Worm (Caenorhabditis elegans): ENCODE measurements around the gene srt-17.

srt-17 gene

ce11 chrV:609671-610070 lies 15.2 kb downstream of the srt-17 start, which contains the start of gene srlf-36:
Gene srlf-36 (minus strand): TSS chrV:609771.
- no peak for TF ChIP-seq chd-7 (tag; optimal IDR thresholded peaks at IDR 0.05)

DNA sequence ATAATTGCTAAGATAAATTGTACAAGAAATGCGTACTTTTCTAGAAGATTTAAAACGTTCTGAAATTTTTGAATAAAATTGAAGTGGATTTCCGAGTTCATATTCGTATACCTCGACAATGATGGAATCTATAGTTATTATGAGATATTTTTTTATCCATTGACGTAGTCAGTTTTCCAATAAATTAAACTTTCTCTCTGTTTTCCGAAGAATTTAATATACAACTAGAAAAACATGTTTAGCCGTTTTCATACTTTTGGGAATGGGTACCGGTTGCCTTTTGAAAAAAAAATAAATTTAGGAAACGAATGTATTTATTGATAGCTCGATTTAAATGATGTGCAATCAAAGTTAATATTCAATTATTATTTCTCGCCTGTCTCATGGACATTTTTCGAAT lies 16.0 kb downstream of the srt-17 start, which contains the start of gene srw-109:
TSS of gene srw-109 (minus strand) at position 101 of the 400 bp plus-strand sequence.
- no peak for TF ChIP-seq mes-4 (tag; optimal IDR thresholded peaks at IDR 0.05)
- no peak for TF ChIP-seq madf-3 (GFP tag; IDR thresholded peaks at IDR 0.05)
- TF ChIP-seq lag-1 (GFP tag; IDR thresholded peaks at IDR 0.05), result no peak
- no peak for TF ChIP-seq akir-1 (GFP tag; optimal IDR thresholded peaks at IDR 0.05)
- TF ChIP-seq ztf-28 (GFP tag; IDR thresholded peaks at IDR 0.05), result no peak
- no peak for TF ChIP-seq dpff-1 (tag; optimal IDR thresholded peaks at IDR 0.05)
- TF ChIP-seq F55B11.4 (tag; optimal IDR thresholded peaks at IDR 0.05; ENCODE audit: borderline replicate concordance, insufficient read depth), result no peak
- no peak for TF ChIP-seq F57A8.1 (GFP tag; optimal IDR thresholded peaks at IDR 0.05)
- no peak for TF ChIP-seq rcor-1 (GFP tag; IDR thresholded peaks at IDR 0.05)
- TF ChIP-seq F49E8.2 (tag; optimal IDR thresholded peaks at IDR 0.05; ENCODE audit: insufficient read depth), result no peak
- no peak for TF ChIP-seq ztf-6 (GFP tag; IDR thresholded peaks at IDR 0.05)
- TF ChIP-seq T07F8.4 (tag; optimal IDR thresholded peaks at IDR 0.05), result no peak
- TF ChIP-seq chd-7 (tag; optimal IDR thresholded peaks at IDR 0.05), result no peak
- no peak for TF ChIP-seq bed-1 (GFP tag; IDR thresholded peaks at IDR 0.05)
- no peak for TF ChIP-seq lin-35 (GFP tag; optimal IDR thresholded peaks at IDR 0.05)

DNA sequence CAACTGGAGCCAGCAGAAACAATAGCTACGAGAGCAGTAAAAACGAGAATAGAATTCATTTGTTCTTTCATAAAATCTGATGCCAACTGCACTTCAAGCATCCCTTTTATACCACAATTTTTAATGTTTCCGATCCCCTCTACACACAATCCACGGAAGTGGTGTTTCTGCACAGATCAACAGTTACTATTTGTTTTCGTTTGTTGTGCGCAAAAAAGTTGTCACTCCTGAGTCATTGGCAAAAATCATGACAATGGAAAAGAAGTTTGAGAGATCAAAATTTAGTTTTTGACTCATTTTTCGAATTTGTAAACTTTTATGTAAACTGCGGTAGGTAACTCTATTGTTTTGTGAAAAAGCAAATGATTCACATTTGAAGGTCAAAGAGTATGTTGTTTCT lies 20.7 kb downstream of the srt-17 start, which contains the start of gene srlf-37:
TSS of gene srlf-37 (minus strand) at position 101 of the 400 bp plus-strand sequence.
- no peak for TF ChIP-seq ets-4 (GFP tag; optimal IDR thresholded peaks at IDR 0.05)
- no peak for TF ChIP-seq C17E4.6 (GFP tag; IDR thresholded peaks at IDR 0.05)
- no peak for TF ChIP-seq Y53G8AR.9 (GFP tag; conservative IDR thresholded peaks at IDR 0.05)
- TF ChIP-seq die-1 (tag; optimal IDR thresholded peaks at IDR 0.05), result no peak
- no peak for TF ChIP-seq mxl-1 (tag; optimal IDR thresholded peaks at IDR 0.05)
- TF ChIP-seq mel-28 (tag; optimal IDR thresholded peaks at IDR 0.05; ENCODE audit: borderline replicate concordance), result no peak
- no peak for TF ChIP-seq ceh-100 (GFP tag; IDR thresholded peaks at IDR 0.05)
- TF ChIP-seq tlf-1 (GFP tag; optimal IDR thresholded peaks at IDR 0.05), result no peak
- no peak for TF ChIP-seq xnd-1 (tag; optimal IDR thresholded peaks at IDR 0.05)
- no peak for TF ChIP-seq C06A6.2 (GFP tag; conservative IDR thresholded peaks at IDR 0.05)
- TF ChIP-seq egl-18 (GFP tag; IDR thresholded peaks at IDR 0.05), result no peak
- TF ChIP-seq ztf-22 (GFP tag; optimal IDR thresholded peaks at IDR 0.05), result no peak
- no peak for TF ChIP-seq F49E8.2 (tag; optimal IDR thresholded peaks at IDR 0.05; ENCODE audit: insufficient read depth)
- TF ChIP-seq B0336.3 (GFP tag; IDR thresholded peaks at IDR 0.05), result no peak
- no peak for TF ChIP-seq zfh-2 (GFP tag; conservative IDR thresholded peaks at IDR 0.05)

- no peak for TF ChIP-seq F23B12.7 (tag; optimal IDR thresholded peaks at IDR 0.05; ENCODE audit: insufficient read depth)
- TF ChIP-seq ztf-18 (tag; optimal IDR thresholded peaks at IDR 0.05), result no peak
- no peak for TF ChIP-seq egl-44 (GFP tag; IDR thresholded peaks at IDR 0.05)
- no peak for TF ChIP-seq egl-18 (GFP tag; IDR thresholded peaks at IDR 0.05)
- no peak for TF ChIP-seq dpl-1 (GFP tag; optimal IDR thresholded peaks at IDR 0.05)
- no peak for TF ChIP-seq egrh-3 (GFP tag; IDR thresholded peaks at IDR 0.05)
- TF ChIP-seq nfya-2 (GFP tag; IDR thresholded peaks at IDR 0.05), result no peak
- no peak for TF ChIP-seq nhr-27 (tag; optimal IDR thresholded peaks at IDR 0.05)
- TF ChIP-seq dox-1 (GFP tag; IDR thresholded peaks at IDR 0.05), result no peak
- no peak for TF ChIP-seq Y79H2A.3 (GFP tag; conservative IDR thresholded peaks at IDR 0.05)
- no peak for TF ChIP-seq athp-1 (tag; optimal IDR thresholded peaks at IDR 0.05)
- no peak for TF ChIP-seq lin-35 (GFP tag; optimal IDR thresholded peaks at IDR 0.05)
Measured at ce11 chrV:600231-600630, 24.6 kb downstream of the srt-17 start, which contains the start of gene nhr-251. Gene nhr-251 (plus strand): TSS chrV:600531.
